Fruit fly (Drosophila melanogaster) S2 (cell line): ENCODE data around the gene CG14075.
A peak's percentile ranks its signal among the peaks of the same experiment; 100 is the strongest.

Experiments used
- CG8478 ChIP-seq: fragments of >200 bp; optimal IDR thresholded peaks from 2 replicates; lab custom pipeline; 2018
- CTCF ChIP-seq, 2 experiments: fragments of >200 bp; optimal IDR thresholded peaks; 2 replicates each; lab custom pipeline; 2018

DNA sequence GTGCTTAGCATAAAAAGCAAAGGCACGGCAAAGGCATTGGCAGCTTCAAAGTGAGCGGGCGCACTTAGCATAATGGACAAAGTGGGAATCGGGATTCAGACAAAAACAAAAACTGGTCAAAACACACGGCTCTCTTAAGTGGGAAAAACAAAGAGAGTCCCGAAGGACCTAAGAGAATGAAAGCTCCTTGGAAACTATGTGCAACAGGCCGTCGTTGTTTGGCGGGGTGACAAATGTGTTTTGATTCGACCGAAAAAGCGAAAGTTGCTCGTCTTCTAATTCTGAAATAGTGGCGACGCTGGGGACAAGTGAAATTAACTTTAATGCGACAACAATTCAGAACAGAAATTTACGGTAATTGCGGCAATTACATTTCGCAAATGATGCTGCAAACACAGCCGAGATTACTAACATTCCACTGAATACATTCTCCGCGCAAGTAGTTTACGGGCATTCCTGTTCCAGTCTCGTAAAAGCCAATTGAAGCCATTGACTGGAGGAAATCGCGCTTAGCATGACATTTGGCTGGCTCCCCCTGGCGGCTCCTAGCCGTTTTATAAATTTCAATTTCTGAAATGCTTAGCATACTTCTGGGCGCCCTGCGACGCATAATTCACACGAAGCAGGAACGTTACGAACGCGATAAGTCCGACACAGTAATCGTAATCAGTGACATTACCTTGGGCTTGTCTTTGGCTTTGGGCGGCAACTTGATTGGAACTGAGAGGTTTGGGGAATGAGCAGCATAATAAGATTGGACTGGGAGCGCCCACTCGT is 16.4 kb upstream of the CG14075 start:
- TF ChIP-seq CTCF (optimal IDR thresholded peaks at IDR 0.05; lab: Kevin White, UChicago) (peak; percentile 87), CG8478 (lab: Kevin White, UChicago) (no peak)
